Worm (Caenorhabditis elegans): ENCODE results near the gene M117.6.

M117.6 gene

DNA sequence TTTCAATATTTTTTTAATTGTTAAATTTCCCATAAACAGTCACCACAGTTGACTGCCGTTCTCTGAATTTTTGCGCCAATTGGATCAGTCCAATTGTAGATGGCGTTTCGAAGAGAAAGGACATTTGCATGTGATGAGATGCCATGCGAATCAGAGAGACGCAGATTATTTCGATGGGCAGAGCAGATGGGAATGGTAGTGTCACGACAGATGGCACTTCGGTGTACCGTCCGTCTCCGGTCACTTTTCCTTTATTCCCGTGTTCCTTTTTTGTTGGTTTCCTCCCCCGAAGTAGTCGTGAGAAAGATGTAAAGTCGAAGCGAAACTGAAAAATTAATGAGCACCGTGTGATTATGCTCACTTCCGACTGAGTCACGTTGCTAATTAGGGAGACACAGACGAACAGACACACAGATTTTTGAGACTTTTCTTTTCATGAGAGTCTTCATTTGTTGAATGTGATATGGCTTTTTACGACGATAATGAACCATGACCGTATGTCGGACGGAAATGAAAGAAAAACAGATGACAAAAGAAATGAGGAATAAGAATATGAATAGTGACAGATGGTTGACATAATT lies 39.8 kb upstream of the M117.6 start:
- TF ChIP-seq unc-42 (tag; optimal IDR thresholded peaks at IDR 0.05): peak; percentile 3
- TF ChIP-seq syd-9 (tag; optimal IDR thresholded peaks at IDR 0.05): no peak
- TF ChIP-seq npax-4 (tag; optimal IDR thresholded peaks at IDR 0.05): no peak
- TF ChIP-seq ceh-2 (tag; optimal IDR thresholded peaks at IDR 0.05): no peak
- TF ChIP-seq hlh-8 (tag; optimal IDR thresholded peaks at IDR 0.05): no peak
- TF ChIP-seq zip-5 (tag; optimal IDR thresholded peaks at IDR 0.05): no peak
- no peak for TF ChIP-seq unc-86 (tag; optimal IDR thresholded peaks at IDR 0.05)
- TF ChIP-seq tbx-7 (tag; optimal IDR thresholded peaks at IDR 0.05): no peak
- no peak for TF ChIP-seq ceh-18 (tag; optimal IDR thresholded peaks at IDR 0.05)
- no peak for TF ChIP-seq ets-4 (tag; optimal IDR thresholded peaks at IDR 0.05)
- no peak for TF ChIP-seq gmeb-2 (tag; optimal IDR thresholded peaks at IDR 0.05)
- no peak for TF ChIP-seq ceh-24 (tag; optimal IDR thresholded peaks at IDR 0.05)
- TF ChIP-seq hlh-13 (GFP tag; optimal IDR thresholded peaks at IDR 0.05): no peak
- peak; percentile 20 for TF ChIP-seq nfya-1 (tag; optimal IDR thresholded peaks at IDR 0.05)
- no peak for TF ChIP-seq nhr-11 (tag; optimal IDR thresholded peaks at IDR 0.05)
- no peak for TF ChIP-seq ahr-1 (tag; optimal IDR thresholded peaks at IDR 0.05)
- peak; percentile 64 for TF ChIP-seq ttx-3 (tag; optimal IDR thresholded peaks at IDR 0.05)
- TF ChIP-seq ceh-31 (tag; optimal IDR thresholded peaks at IDR 0.05): peak; percentile 37
- peak; percentile 13 for TF ChIP-seq hlh-30 (tag; optimal IDR thresholded peaks at IDR 0.05; ENCODE audit: insufficient read depth)

DNA sequence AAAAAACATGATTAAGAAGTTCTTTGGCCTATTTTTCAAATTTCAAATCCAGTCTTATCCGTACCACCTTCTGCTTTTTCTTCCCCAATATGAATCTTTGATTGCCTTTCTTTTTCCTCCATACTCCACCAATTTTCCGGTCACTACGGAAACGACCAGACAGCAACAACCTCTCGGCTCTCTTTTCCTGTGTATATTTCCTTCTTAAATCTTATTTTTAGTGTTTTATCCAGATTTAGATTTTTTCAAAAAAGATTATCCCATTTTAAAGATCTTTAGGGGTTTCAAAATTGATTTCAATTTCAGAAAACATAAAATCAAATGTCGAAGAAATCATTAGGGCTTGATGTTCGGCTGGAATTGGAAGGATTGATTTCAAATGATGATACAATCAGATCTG lies 36.3 kb upstream of the M117.6 start, which contains the start of gene trpa-1:
TSS of gene trpa-1 (plus strand) at position 301 of the 400 bp plus-strand sequence.
- TF ChIP-seq elt-4 (tag; optimal IDR thresholded peaks at IDR 0.05) (no peak), ceh-14 (tag; optimal IDR thresholded peaks at IDR 0.05) (no peak), ceh-45 (GFP tag; IDR thresholded peaks at IDR 0.05) (no peak), ceh-18 (tag; optimal IDR thresholded peaks at IDR 0.05) (no peak), ets-4 (tag; optimal IDR thresholded peaks at IDR 0.05) (no peak)

DNA sequence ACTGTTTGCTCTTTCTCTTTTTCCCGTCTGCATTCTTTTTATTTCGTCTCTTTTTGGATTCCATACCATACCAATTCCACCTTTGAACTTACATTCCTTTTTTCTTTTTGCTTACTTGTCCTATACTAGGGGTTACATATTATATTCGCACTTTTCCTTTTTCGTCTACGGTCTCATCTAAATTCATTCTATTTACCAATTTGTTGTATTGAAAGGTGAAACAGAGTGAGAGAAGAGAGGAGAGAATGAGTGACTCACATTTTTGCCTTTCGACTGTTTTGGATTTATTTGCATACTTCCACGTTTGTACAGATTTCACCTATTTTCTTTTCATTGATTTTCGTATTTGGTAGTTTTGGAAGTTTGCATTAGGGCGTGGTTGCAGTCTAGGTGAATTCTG lies 35.5 kb upstream of the M117.6 start:
- no peak for TF ChIP-seq sox-4 (tag; optimal IDR thresholded peaks at IDR 0.05)
- TF ChIP-seq unc-42 (tag; optimal IDR thresholded peaks at IDR 0.05): no peak
- no peak for TF ChIP-seq ama-1 (optimal IDR thresholded peaks at IDR 0.05)
- no peak for TF ChIP-seq ahr-1 (tag; optimal IDR thresholded peaks at IDR 0.05)
- TF ChIP-seq F13H6.1 (tag; optimal IDR thresholded peaks at IDR 0.05): no peak
- TF ChIP-seq hlh-30 (tag; optimal IDR thresholded peaks at IDR 0.05; ENCODE audit: insufficient read depth): no peak
- no peak for TF ChIP-seq ceh-48 (tag; optimal IDR thresholded peaks at IDR 0.05)
- no peak for TF ChIP-seq C38D4.7 (GFP tag; optimal IDR thresholded peaks at IDR 0.05)
- no peak for TF ChIP-seq syd-9 (tag; optimal IDR thresholded peaks at IDR 0.05)
- TF ChIP-seq T23F11.4 (GFP tag; optimal IDR thresholded peaks at IDR 0.05): no peak
- no peak for TF ChIP-seq nhr-232 (tag; optimal IDR thresholded peaks at IDR 0.05)
- no peak for TF ChIP-seq lin-11 (tag; optimal IDR thresholded peaks at IDR 0.05)
- TF ChIP-seq pqm-1 (tag; optimal IDR thresholded peaks at IDR 0.05): no peak
- TF ChIP-seq sox-2 (GFP tag; IDR thresholded peaks at IDR 0.05): no peak
- no peak for TF ChIP-seq ceh-14 (tag; optimal IDR thresholded peaks at IDR 0.05)

DNA sequence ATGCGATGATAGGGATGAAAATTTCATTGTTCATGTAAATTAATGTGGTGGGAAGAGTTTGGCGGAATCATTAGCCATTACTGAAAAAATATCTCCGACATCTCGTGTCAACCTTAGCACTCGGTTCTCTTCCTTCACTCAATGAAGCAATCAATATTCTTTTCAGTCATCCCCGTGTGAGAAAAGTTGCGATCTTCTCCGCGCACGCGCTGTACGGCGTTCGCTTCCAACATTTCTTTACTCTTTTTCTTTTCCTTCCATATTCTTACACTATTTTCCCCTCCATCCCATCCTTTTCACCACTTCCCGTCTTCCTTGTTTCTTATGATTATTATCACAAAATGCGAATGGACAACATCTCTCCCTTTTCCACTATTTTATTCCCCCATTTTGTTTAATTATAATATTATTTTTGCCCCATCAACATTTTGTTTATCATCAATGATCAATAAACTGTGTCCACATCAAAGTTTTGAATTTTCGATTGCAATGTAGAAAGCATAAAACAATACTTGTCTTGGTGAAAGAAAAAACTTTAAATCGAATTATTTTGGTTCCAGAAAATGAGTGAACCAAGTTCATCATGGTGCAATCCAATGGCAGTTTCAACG lies 32.2 kb upstream of the M117.6 start, which contains the start of gene mob-1:
TSS of gene mob-1 (plus strand) at position 561 of the 611 bp plus-strand sequence.
- no peak for TF ChIP-seq hlh-8 (tag; optimal IDR thresholded peaks at IDR 0.05)
- TF ChIP-seq ahr-1 (tag; optimal IDR thresholded peaks at IDR 0.05): no peak
- TF ChIP-seq Y22D7AL.16 (tag; optimal IDR thresholded peaks at IDR 0.05): no peak
- no peak for TF ChIP-seq pag-3 (tag; optimal IDR thresholded peaks at IDR 0.05; ENCODE audit: borderline replicate concordance)
- TF ChIP-seq nhr-11 (tag; optimal IDR thresholded peaks at IDR 0.05): no peak
- TF ChIP-seq odd-2 (tag; optimal IDR thresholded peaks at IDR 0.05): no peak
- TF ChIP-seq ceh-2 (tag; optimal IDR thresholded peaks at IDR 0.05): no peak
- TF ChIP-seq pha-2 (tag; optimal IDR thresholded peaks at IDR 0.05): no peak
- TF ChIP-seq rnt-1 (tag; optimal IDR thresholded peaks at IDR 0.05): no peak
- no peak for TF ChIP-seq ceh-30 (tag; optimal IDR thresholded peaks at IDR 0.05)
- no peak for TF ChIP-seq T23F11.4 (GFP tag; optimal IDR thresholded peaks at IDR 0.05)
- TF ChIP-seq zip-5 (tag; optimal IDR thresholded peaks at IDR 0.05): no peak
- no peak for TF ChIP-seq ceh-45 (GFP tag; IDR thresholded peaks at IDR 0.05)
- no peak for TF ChIP-seq pax-1 (tag; optimal IDR thresholded peaks at IDR 0.05)
- TF ChIP-seq ets-4 (tag; optimal IDR thresholded peaks at IDR 0.05): no peak
- no peak for TF ChIP-seq lim-6 (tag; optimal IDR thresholded peaks at IDR 0.05)
- no peak for TF ChIP-seq ceh-9 (tag; optimal IDR thresholded peaks at IDR 0.05)
- TF ChIP-seq pha-4 (tag; optimal IDR thresholded peaks at IDR 0.05): no peak

All from whole organism, late embryonic.